Worm (Caenorhabditis elegans): Measurements from ENCODE around the gene col-118.

Gene col-118

ce11 chrIV:8853301-8853700, 5.3 kb downstream of the col-118 start:
- TF ChIP-seq hlh-15 (tag; optimal IDR thresholded peaks at IDR 0.05) (no peak), tbx-2 (tag; optimal IDR thresholded peaks at IDR 0.05) (no peak), nfya-1 (tag; optimal IDR thresholded peaks at IDR 0.05) (no peak), gmeb-2 (tag; optimal IDR thresholded peaks at IDR 0.05) (no peak), ceh-2 (tag; optimal IDR thresholded peaks at IDR 0.05) (no peak), nhr-232 (tag; optimal IDR thresholded peaks at IDR 0.05) (no peak), hlh-8 (tag; optimal IDR thresholded peaks at IDR 0.05) (no peak), hlh-6 (tag; optimal IDR thresholded peaks at IDR 0.05) (no peak), ttx-3 (tag; optimal IDR thresholded peaks at IDR 0.05) (no peak), nhr-11 (tag; optimal IDR thresholded peaks at IDR 0.05) (no peak), sox-2 (GFP tag; IDR thresholded peaks at IDR 0.05) (no peak), C38D4.7 (GFP tag; optimal IDR thresholded peaks at IDR 0.05) (no peak), ceh-30 (tag; optimal IDR thresholded peaks at IDR 0.05) (no peak), ahr-1 (tag; optimal IDR thresholded peaks at IDR 0.05) (no peak), ceh-45 (GFP tag; IDR thresholded peaks at IDR 0.05) (no peak), pag-3 (tag; optimal IDR thresholded peaks at IDR 0.05; ENCODE audit: borderline replicate concordance) (no peak), ceh-18 (tag; optimal IDR thresholded peaks at IDR 0.05) (no peak), ref-2 (tag; optimal IDR thresholded peaks at IDR 0.05) (no peak)

DNA sequence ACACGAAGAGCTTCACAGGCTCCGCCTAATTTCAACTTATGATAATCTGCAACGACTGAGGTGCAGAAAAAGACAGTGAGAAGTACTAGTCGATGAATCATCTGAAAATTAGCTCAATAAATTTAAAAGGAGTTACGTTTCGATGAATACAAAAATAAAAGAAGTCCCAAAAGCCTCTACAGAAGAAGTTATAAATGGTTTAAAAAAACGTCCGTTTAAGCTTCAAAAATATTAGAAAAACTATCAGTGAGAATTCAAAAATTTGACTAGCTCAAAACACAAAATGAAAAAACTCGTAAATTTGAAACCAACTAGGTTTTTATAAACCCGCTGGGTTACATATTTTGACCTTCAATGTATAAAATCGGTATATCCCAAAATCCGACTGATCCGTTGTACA, 7.9 kb downstream of the col-118 start, which contains the start of gene T11B7.5:
Gene T11B7.5 (minus strand): TSS at position 101 of the 400 bp plus-strand sequence.
- no peak for TF ChIP-seq Y22D7AL.16 (tag; optimal IDR thresholded peaks at IDR 0.05)
- no peak for TF ChIP-seq pros-1 (tag; optimal IDR thresholded peaks at IDR 0.05)
- no peak for TF ChIP-seq fkh-10 (GFP tag; optimal IDR thresholded peaks at IDR 0.05)
- TF ChIP-seq odd-2 (tag; optimal IDR thresholded peaks at IDR 0.05) = no peak
- TF ChIP-seq lim-6 (tag; optimal IDR thresholded peaks at IDR 0.05) = no peak
- TF ChIP-seq ceh-2 (tag; optimal IDR thresholded peaks at IDR 0.05) = no peak
- no peak for TF ChIP-seq pqm-1 (tag; optimal IDR thresholded peaks at IDR 0.05)
- no peak for TF ChIP-seq ceh-14 (tag; optimal IDR thresholded peaks at IDR 0.05)
- TF ChIP-seq pag-3 (tag; optimal IDR thresholded peaks at IDR 0.05; ENCODE audit: borderline replicate concordance) = no peak
- no peak for TF ChIP-seq hlh-15 (tag; optimal IDR thresholded peaks at IDR 0.05)
- no peak for TF ChIP-seq dmd-4 (tag; optimal IDR thresholded peaks at IDR 0.05; ENCODE audit: borderline replicate concordance)
- no peak for TF ChIP-seq unc-3 (GFP tag; conservative IDR thresholded peaks at IDR 0.05)
- no peak for TF ChIP-seq unc-3 (tag; optimal IDR thresholded peaks at IDR 0.05)
- TF ChIP-seq lin-11 (tag; optimal IDR thresholded peaks at IDR 0.05) = no peak
- no peak for TF ChIP-seq sdc-2 (tag; optimal IDR thresholded peaks at IDR 0.05)

DNA sequence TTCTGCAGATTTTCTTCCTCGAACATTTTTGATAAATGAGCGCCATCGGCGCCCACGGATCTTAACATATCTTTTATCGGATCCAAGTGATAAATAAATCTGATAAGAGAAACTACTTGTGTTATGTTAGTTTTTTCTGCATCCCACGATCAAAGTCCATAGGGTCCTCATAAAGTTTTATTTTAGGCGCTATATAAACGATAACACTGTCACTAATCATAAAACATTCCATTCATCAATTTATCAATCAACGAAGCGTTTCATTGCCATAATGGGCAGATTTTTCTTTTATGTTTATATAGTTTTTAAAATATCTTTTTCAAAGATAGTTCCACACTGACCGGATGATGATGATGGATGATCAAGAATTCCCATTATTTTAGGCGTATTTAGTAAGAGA, 16.7 kb downstream of the col-118 start:
- no peak for TF ChIP-seq unc-3 (GFP tag; conservative IDR thresholded peaks at IDR 0.05)
- no peak for TF ChIP-seq unc-3 (tag; optimal IDR thresholded peaks at IDR 0.05)

DNA sequence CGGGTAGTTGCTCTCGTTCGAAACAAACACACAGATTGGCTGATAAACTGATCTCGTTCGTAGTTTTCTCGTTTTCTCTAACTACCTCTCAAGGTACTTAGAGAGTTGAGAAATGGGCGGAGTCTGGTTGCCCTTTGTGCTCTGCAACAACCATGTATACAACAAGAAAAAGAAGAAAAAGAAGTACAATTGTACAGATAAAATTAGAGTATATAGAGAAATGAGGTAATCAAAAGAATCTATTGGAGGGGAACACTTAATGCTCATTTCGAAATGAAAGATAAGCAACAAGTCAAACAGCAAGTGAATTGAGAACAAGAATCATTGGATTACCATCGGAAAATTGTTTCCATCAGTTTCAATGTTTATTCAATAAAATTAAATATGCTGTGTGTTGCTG, 17.3 kb downstream of the col-118 start, which contains the start of gene C09G9.1:
Gene C09G9.1 (minus strand): TSS at position 143 of the 400 bp plus-strand sequence.
- TF ChIP-seq ceh-48 (tag; optimal IDR thresholded peaks at IDR 0.05) = no peak
- no peak for TF ChIP-seq ceh-19 (GFP tag; optimal IDR thresholded peaks at IDR 0.05)

DNA sequence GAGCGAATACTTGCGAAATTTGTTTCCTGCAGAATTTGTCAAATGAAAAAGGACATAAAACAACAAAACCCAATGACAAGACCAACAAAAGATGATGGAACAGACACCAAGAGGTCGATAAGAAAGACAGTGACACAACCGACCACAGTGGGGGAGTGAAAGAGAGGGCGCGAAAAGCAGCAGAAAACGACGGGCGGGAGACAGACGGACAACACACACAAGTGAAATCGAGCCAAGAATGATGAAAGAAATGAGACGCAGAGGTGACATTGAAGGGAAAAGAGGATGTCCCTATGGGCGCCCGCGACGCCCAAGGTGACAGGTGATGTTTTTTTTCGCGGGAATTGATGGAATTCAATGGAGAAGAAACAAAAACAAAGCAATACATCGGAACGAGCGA, 18.1 kb downstream of the col-118 start:
- TF ChIP-seq fax-1 (tag; optimal IDR thresholded peaks at IDR 0.05) = no peak
- no peak for TF ChIP-seq lim-6 (tag; optimal IDR thresholded peaks at IDR 0.05)
- no peak for TF ChIP-seq ceh-22 (tag; optimal IDR thresholded peaks at IDR 0.05)
- no peak for TF ChIP-seq ceh-30 (tag; optimal IDR thresholded peaks at IDR 0.05)
- no peak for TF ChIP-seq sdc-2 (tag; optimal IDR thresholded peaks at IDR 0.05)
- TF ChIP-seq gmeb-2 (tag; optimal IDR thresholded peaks at IDR 0.05) = no peak
- peak; percentile 24 for TF ChIP-seq rnt-1 (tag; optimal IDR thresholded peaks at IDR 0.05)
- peak; percentile 72 for TF ChIP-seq ceh-18 (tag; optimal IDR thresholded peaks at IDR 0.05)
- TF ChIP-seq che-1 (tag; optimal IDR thresholded peaks at IDR 0.05) = no peak
- TF ChIP-seq sox-4 (tag; optimal IDR thresholded peaks at IDR 0.05) = no peak
- TF ChIP-seq unc-55 (GFP tag; optimal IDR thresholded peaks at IDR 0.05) = peak; percentile 78
- TF ChIP-seq pros-1 (tag; optimal IDR thresholded peaks at IDR 0.05) = no peak
- no peak for TF ChIP-seq unc-42 (tag; optimal IDR thresholded peaks at IDR 0.05)
- TF ChIP-seq hlh-6 (tag; optimal IDR thresholded peaks at IDR 0.05) = peak; percentile 45
- TF ChIP-seq npax-4 (tag; optimal IDR thresholded peaks at IDR 0.05) = no peak
- no peak for TF ChIP-seq ztf-16 (tag; optimal IDR thresholded peaks at IDR 0.05)
- TF ChIP-seq elt-2 (tag; optimal IDR thresholded peaks at IDR 0.05) = no peak
- TF ChIP-seq unc-86 (tag; optimal IDR thresholded peaks at IDR 0.05) = no peak
- TF ChIP-seq pqm-1 (tag; optimal IDR thresholded peaks at IDR 0.05) = no peak
- no peak for TF ChIP-seq tbx-2 (tag; optimal IDR thresholded peaks at IDR 0.05)
- TF ChIP-seq fkh-6 (tag; optimal IDR thresholded peaks at IDR 0.05) = no peak
- no peak for TF ChIP-seq K02D7.2 (tag; optimal IDR thresholded peaks at IDR 0.05)
- no peak for TF ChIP-seq ama-1 (optimal IDR thresholded peaks at IDR 0.05)
- no peak for TF ChIP-seq dve-1 (tag; optimal IDR thresholded peaks at IDR 0.05)
